Worm (Caenorhabditis elegans) whole organism, young adult: ENCODE results near the gene F58G1.3.
A peak's percentile ranks its signal among the peaks of the same experiment; 100 is the strongest.

ENCODE experiments used
- B0035.1 ChIP-seq: sonication (generic microtip); optimal IDR thresholded peaks from 2 replicates; lab custom pipeline; 2016; ENCODE audit warnings: missing genetic modification characterization, mild to moderate bottlenecking, missing compliant biosample characterization, missing genotype, missing genetic modification reagents
- B0336.3 ChIP-seq: fragments of 200-800 bp; sonication (Bioruptor generic); IDR thresholded peaks from 2 replicates; pipeline ENCODE4 v1.3.6; 2022; ENCODE audit warnings: missing genetic modification characterization, missing compliant biosample characterization
- C06A6.2 ChIP-seq: fragments of 200-800 bp; sonication (Bioruptor generic); conservative IDR thresholded peaks from 2 replicates; pipeline ENCODE4 v1.3.6; 2022; ENCODE audit warnings: missing genetic modification characterization, missing compliant biosample characterization
- C17E4.6 ChIP-seq: fragments of 200-800 bp; sonication (Bioruptor generic); IDR thresholded peaks from 2 replicates; pipeline ENCODE4 v1.3.6; 2022; ENCODE audit warnings: missing genetic modification reagents, missing genetic modification characterization, missing compliant biosample characterization
- F22D6.2 ChIP-seq: sonication (generic microtip); optimal IDR thresholded peaks from 2 replicates; lab custom pipeline; 2016; ENCODE audit warnings: mild to moderate bottlenecking, missing genetic modification characterization, missing compliant biosample characterization
- F33H1.4 ChIP-seq: fragments of 200-800 bp; sonication (Bioruptor generic); IDR thresholded peaks from 2 replicates; pipeline ENCODE4 v1.3.6; 2022; ENCODE audit warnings: missing genetic modification reagents, missing genetic modification characterization, missing compliant biosample characterization
- F37B4.10 ChIP-seq: fragments of 200-800 bp; sonication (Bioruptor generic); IDR thresholded peaks from 2 replicates; pipeline ENCODE4 v1.3.6; 2022; ENCODE audit warnings: missing genetic modification characterization, missing compliant biosample characterization
- F57A8.1 ChIP-seq: fragments of 200-800 bp; sonication (Bioruptor generic); optimal IDR thresholded peaks from 2 replicates; lab custom pipeline; 2018; ENCODE audit warnings: mild to moderate bottlenecking, missing genetic modification characterization, moderate library complexity, missing compliant biosample characterization
- T07F8.4 ChIP-seq: sonication (generic microtip); optimal IDR thresholded peaks from 2 replicates; lab custom pipeline; 2016; ENCODE audit warnings: mild to moderate bottlenecking, missing genetic modification characterization, moderate library complexity, missing compliant biosample characterization
- Y56A3A.18 ChIP-seq: fragments of 200-800 bp; sonication (Bioruptor generic); IDR thresholded peaks from 2 replicates; pipeline ENCODE4 v1.3.6; 2022; ENCODE audit warnings: missing genetic modification reagents, missing genetic modification characterization, missing compliant biosample characterization
- ZK185.1 ChIP-seq: sonication (generic microtip); optimal IDR thresholded peaks from 2 replicates; lab custom pipeline; 2016; ENCODE audit warnings: mild to moderate bottlenecking, missing genetic modification characterization, missing compliant biosample characterization; ENCODE audit not compliant: poor library complexity, severe bottlenecking
- ama-1 ChIP-seq, 3 experiments: fragments of 150-350 bp in 1 of 3; sonication (generic microtip) in 2 of 3; optimal IDR thresholded peaks; 2 replicates each; lab custom pipeline; 2014 to 2018; ENCODE audit warnings: missing biosample characterization in 2 of 3, missing genetic modification characterization in 2 of 3, missing genetic modification reagents in 2 of 3
- aptf-3 ChIP-seq: fragments of 200-800 bp; sonication (Bioruptor generic); IDR thresholded peaks from 2 replicates; pipeline ENCODE4 v1.3.6; 2022; ENCODE audit warnings: missing genetic modification characterization, missing compliant biosample characterization
- attf-3 ChIP-seq: fragments of 200-800 bp; sonication (Bioruptor generic); conservative IDR thresholded peaks from 2 replicates; pipeline ENCODE4 v1.3.6; 2022; ENCODE audit warnings: missing genetic modification reagents, missing genetic modification characterization, missing compliant biosample characterization
- attf-5 ChIP-seq: fragments of 200-800 bp; sonication (Bioruptor generic); optimal IDR thresholded peaks from 2 replicates; lab custom pipeline; 2018; ENCODE audit warnings: mild to moderate bottlenecking, missing genetic modification characterization, missing compliant biosample characterization
- bed-1 ChIP-seq: fragments of 200-800 bp; sonication (Bioruptor generic); IDR thresholded peaks from 2 replicates; pipeline ENCODE4 v1.3.6; 2022; ENCODE audit warnings: missing genetic modification reagents, missing genetic modification characterization, missing compliant biosample characterization
- cebp-1 ChIP-seq, 2 experiments: fragments of 200-800 bp in 1 of 2; sonication (Bioruptor generic) in 1 of 2; sonication (generic microtip) in 1 of 2; IDR thresholded peaks in 1 of 2; optimal IDR thresholded peaks in 1 of 2; 2 replicates each; pipeline versions ENCODE4 v1.3.6 to Lab custom; 2017 to 2022; ENCODE audit warnings: missing compliant biosample characterization in 2 of 2, missing genetic modification characterization in 2 of 2, mild to moderate bottlenecking in 1 of 2, missing genetic modification reagents in 1 of 2, moderate library complexity in 1 of 2
- dox-1 ChIP-seq: fragments of 200-800 bp; sonication (Bioruptor generic); IDR thresholded peaks from 2 replicates; pipeline ENCODE4 v1.3.6; 2022; ENCODE audit warnings: missing genetic modification reagents, missing genetic modification characterization, missing compliant biosample characterization
- dpff-1 ChIP-seq: sonication (generic microtip); optimal IDR thresholded peaks from 2 replicates; lab custom pipeline; 2017; ENCODE audit warnings: mild to moderate bottlenecking, missing genetic modification characterization, missing compliant biosample characterization
- efl-1 ChIP-seq: fragments of 150-350 bp; optimal IDR thresholded peaks from 2 replicates; lab custom pipeline; 2014; ENCODE audit warnings: missing biosample characterization, missing genetic modification reagents, missing genetic modification characterization
- gei-17 ChIP-seq: fragments of 200-800 bp; sonication (Bioruptor generic); optimal IDR thresholded peaks from 2 replicates; lab custom pipeline; 2018; ENCODE audit warnings: mild to moderate bottlenecking, missing genetic modification characterization, missing compliant biosample characterization
- let-607 ChIP-seq, 2 experiments: fragments of 200-800 bp in 1 of 2; sonication (Bioruptor generic) in 1 of 2; sonication (generic microtip) in 1 of 2; optimal IDR thresholded peaks; 2 replicates each; lab custom pipeline; 2016 to 2018; ENCODE audit warnings: mild to moderate bottlenecking in 2 of 2, missing compliant biosample characterization in 2 of 2, missing genetic modification characterization in 2 of 2, moderate library complexity in 2 of 2, missing genotype in 1 of 2
- lin-35 ChIP-seq, 3 experiments: fragments of 150-350 bp in 2 of 3; sonication (generic microtip) in 1 of 3; optimal IDR thresholded peaks; 2 replicates each; lab custom pipeline; 2014 to 2018; ENCODE audit warnings: missing biosample characterization in 3 of 3, missing genetic modification characterization in 3 of 3, missing genetic modification reagents in 3 of 3
- lin-54 ChIP-seq: fragments of 200-800 bp; sonication (Bioruptor generic); optimal IDR thresholded peaks from 2 replicates; lab custom pipeline; 2018; ENCODE audit warnings: mild to moderate bottlenecking, missing genetic modification characterization, missing compliant biosample characterization
- lsl-1 ChIP-seq: fragments of 200-800 bp; sonication (Bioruptor generic); optimal IDR thresholded peaks from 2 replicates; lab custom pipeline; 2018; ENCODE audit warnings: mild to moderate bottlenecking, missing genetic modification characterization, moderate library complexity, missing compliant biosample characterization
- madf-6 ChIP-seq: fragments of 200-800 bp; sonication (Bioruptor generic); IDR thresholded peaks from 2 replicates; pipeline ENCODE4 v1.3.6; 2022; ENCODE audit warnings: missing genetic modification reagents, missing genetic modification characterization, missing compliant biosample characterization
- nhr-27 ChIP-seq: fragments of 200-800 bp; sonication (Bioruptor generic); optimal IDR thresholded peaks from 2 replicates; lab custom pipeline; 2018; ENCODE audit warnings: mild to moderate bottlenecking, missing genetic modification characterization, moderate library complexity, missing compliant biosample characterization
- nhr-80 ChIP-seq: sonication (generic microtip); optimal IDR thresholded peaks from 2 replicates; lab custom pipeline; 2016; ENCODE audit warnings: missing genetic modification characterization, missing compliant biosample characterization
- pbrm-1 ChIP-seq: fragments of 200-800 bp; sonication (Bioruptor generic); IDR thresholded peaks from 2 replicates; pipeline ENCODE4 v1.3.6; 2022; ENCODE audit warnings: missing genetic modification reagents, missing genetic modification characterization, missing compliant biosample characterization
- rec-8 ChIP-seq, 2 experiments: sonication (generic microtip); optimal IDR thresholded peaks; 2 replicates each; lab custom pipeline; 2016; ENCODE audit warnings: mild to moderate bottlenecking in 2 of 2, missing genetic modification characterization in 2 of 2, missing genetic modification reagents in 2 of 2, missing genotype in 2 of 2, missing biosample characterization in 1 of 2, missing compliant biosample characterization in 1 of 2, moderate library complexity in 1 of 2
- sea-2 ChIP-seq: fragments of 200-800 bp; sonication (Bioruptor generic); IDR thresholded peaks from 2 replicates; pipeline ENCODE4 v1.3.6; 2022; ENCODE audit warnings: missing genetic modification characterization, missing compliant biosample characterization
- snpc-1.1 ChIP-seq: sonication (generic microtip); optimal IDR thresholded peaks from 2 replicates; lab custom pipeline; 2017; ENCODE audit warnings: missing genetic modification characterization, mild to moderate bottlenecking, missing compliant biosample characterization, antibody characterized with exemption, moderate library complexity, missing genotype, missing genetic modification reagents; ENCODE audit not compliant: insufficient read depth
- snpc-1.3 ChIP-seq: sonication (generic microtip); optimal IDR thresholded peaks from 2 replicates; lab custom pipeline; 2017; ENCODE audit warnings: missing genetic modification characterization, mild to moderate bottlenecking, missing compliant biosample characterization, antibody characterized with exemption, moderate library complexity, missing genotype, missing genetic modification reagents; ENCODE audit not compliant: insufficient read depth
- snpc-3.4 ChIP-seq: sonication (generic microtip); optimal IDR thresholded peaks from 2 replicates; lab custom pipeline; 2017; ENCODE audit warnings: missing genetic modification characterization, mild to moderate bottlenecking, missing compliant biosample characterization, antibody characterized with exemption, moderate library complexity, missing genotype, missing genetic modification reagents
- tlf-1 ChIP-seq: fragments of 200-800 bp; sonication (Bioruptor generic); optimal IDR thresholded peaks from 2 replicates; lab custom pipeline; 2018; ENCODE audit warnings: mild to moderate bottlenecking, missing genetic modification characterization, missing compliant biosample characterization
- xnd-1 ChIP-seq: sonication (generic microtip); optimal IDR thresholded peaks from 2 replicates; lab custom pipeline; 2016; ENCODE audit warnings: missing genotype, missing genetic modification reagents, missing genetic modification characterization, missing compliant biosample characterization
- ztf-18 ChIP-seq: sonication (generic microtip); optimal IDR thresholded peaks from 2 replicates; lab custom pipeline; 2016; ENCODE audit warnings: missing genotype, mild to moderate bottlenecking, missing genetic modification characterization, missing compliant biosample characterization

The F58G1.3 gene

ce11 chrII:12914514-12915075, 13.5 kb downstream of the F58G1.3 start, which contains the start of gene F35C5.12 (continued):
- peak; percentile 21 for TF ChIP-seq snpc-1.1
- TF ChIP-seq attf-5 (GFP tag; lab: Kevin White, UChicago) = no peak
- TF ChIP-seq attf-3 = peak; percentile 63
- TF ChIP-seq lin-35 (GFP tag; optimal IDR thresholded peaks at IDR 0.05; lab: Kevin White, UChicago) = peak in 1 of 3 experiments; percentile 63
- peak; percentile 86 for TF ChIP-seq lin-54 (GFP tag; lab: Kevin White, UChicago)
- peak; percentile 53 for TF ChIP-seq madf-6 (GFP tag; lab: Robert Waterston, UW)
- TF ChIP-seq efl-1 (GFP tag; lab: Kevin White, UChicago) = peak; percentile 65
- peak; percentile 5 for TF ChIP-seq xnd-1 (tag; lab: Kevin White, UChicago)
- TF ChIP-seq cebp-1 (GFP tag; IDR thresholded peaks at IDR 0.05; lab: Robert Waterston, UW) = no peak
- no peak for TF ChIP-seq cebp-1 (tag; optimal IDR thresholded peaks at IDR 0.05; lab: Kevin White, UChicago)
- no peak for TF ChIP-seq aptf-3 (GFP tag; lab: Robert Waterston, UW)
- TF ChIP-seq, all 124 proteins: peak for 14

- TF ChIP-seq F33H1.4 (no peak), C06A6.2 (GFP tag; lab: Robert Waterston, UW) (no peak), lsl-1 (GFP tag; lab: Kevin White, UChicago) (no peak), ZK185.1 (no peak), F37B4.10 (GFP tag; lab: Robert Waterston, UW) (no peak), gei-17 (GFP tag; lab: Kevin White, UChicago) (no peak), nhr-27 (no peak), attf-3 (no peak)
Measured at ce11 chrII:12908779-12909178, 19.4 kb downstream of the F58G1.3 start, which contains the start of gene ddn-2. ddn-2 (plus strand) TSS chrII:12909079.

ce11 chrII:12907070-12907469, 21.1 kb downstream of the F58G1.3 start, which contains the start of gene nspb-11:
nspb-11 (plus strand) TSS chrII:12907370.
- no peak for TF ChIP-seq Y56A3A.18
- no peak for TF ChIP-seq dpff-1 (tag; lab: Kevin White, UChicago)
- TF ChIP-seq snpc-1.3 (tag; lab: Kevin White, UChicago) = no peak
- TF ChIP-seq, all 124 proteins: peak for 0

ce11 chrII:12904174-12904573, 24.0 kb downstream of the F58G1.3 start, which contains the start of gene clec-66:
clec-66 (plus strand) TSS chrII:12904398.
- peak; percentile 70 for TF ChIP-seq nhr-80 (tag; lab: Kevin White, UChicago)
- TF ChIP-seq snpc-1.3 (tag; lab: Kevin White, UChicago) = no peak

- no peak for TF ChIP-seq B0035.1 (tag; lab: Kevin White, UChicago)
- TF ChIP-seq nhr-80 (tag; lab: Kevin White, UChicago) = peak; percentile 20
- TF ChIP-seq let-607 (tag; optimal IDR thresholded peaks at IDR 0.05; lab: Kevin White, UChicago) = no peak
- 0 out of 2 replicates have a peak, but pooled peaks have one; percentile 15 for TF ChIP-seq dox-1
- TF ChIP-seq, all 124 proteins: peak for 2
Measured at ce11 chrII:12901025-12901424, 27.1 kb downstream of the F58G1.3 start, which contains the start of gene clec-65. clec-65 (plus strand) TSS chrII:12901325.

- no peak for TF ChIP-seq pbrm-1 (GFP tag; lab: Robert Waterston, UW)
- TF ChIP-seq B0336.3 = no peak
- TF ChIP-seq nhr-27 = no peak
- TF ChIP-seq sea-2 (GFP tag; lab: Robert Waterston, UW) = no peak
- no peak for TF ChIP-seq C17E4.6 (GFP tag; lab: Robert Waterston, UW)
- TF ChIP-seq F57A8.1 (GFP tag; lab: Kevin White, UChicago) = no peak
- TF ChIP-seq ztf-18 (tag; lab: Kevin White, UChicago) = no peak
- no peak for TF ChIP-seq rec-8 (tag; optimal IDR thresholded peaks at IDR 0.05; lab: Kevin White, UChicago)
- TF ChIP-seq nhr-80 (tag; lab: Kevin White, UChicago) = no peak
- TF ChIP-seq tlf-1 = no peak
- no peak for TF ChIP-seq T07F8.4 (tag; lab: Kevin White, UChicago)
- TF ChIP-seq snpc-3.4 = no peak
- no peak for TF ChIP-seq ama-1 (optimal IDR thresholded peaks at IDR 0.05; lab: Kevin White, UChicago)
- TF ChIP-seq ama-1 (GFP tag; optimal IDR thresholded peaks at IDR 0.05; lab: Kevin White, UChicago) = no peak
- no peak for TF ChIP-seq bed-1 (GFP tag; lab: Robert Waterston, UW)
- TF ChIP-seq F22D6.2 (tag; lab: Kevin White, UChicago) = no peak
Measured at ce11 chrII:12897942-12898341, 30.2 kb downstream of the F58G1.3 start, which contains the start of gene clec-64. clec-64 (plus strand) TSS chrII:12898242.
